Worm (Caenorhabditis elegans) whole organism, young adult: ENCODE data around the gene cfp-1.

Experiments
- B0035.1 ChIP-seq: sonication (generic microtip); optimal IDR thresholded peaks from 2 replicates; lab custom pipeline; 2016; ENCODE audit warnings: missing genetic modification characterization, mild to moderate bottlenecking, missing compliant biosample characterization, missing genotype, missing genetic modification reagents
- B0261.1 ChIP-seq: sonication (generic microtip); optimal IDR thresholded peaks from 2 replicates; lab custom pipeline; 2016; ENCODE audit warnings: mild to moderate bottlenecking, missing genetic modification characterization, moderate library complexity, missing compliant biosample characterization
- B0336.3 ChIP-seq: fragments of 200-800 bp; sonication (Bioruptor generic); IDR thresholded peaks from 2 replicates; pipeline ENCODE4 v1.3.6; 2022; ENCODE audit warnings: missing genetic modification characterization, missing compliant biosample characterization
- C06A6.2 ChIP-seq: fragments of 200-800 bp; sonication (Bioruptor generic); conservative IDR thresholded peaks from 2 replicates; pipeline ENCODE4 v1.3.6; 2022; ENCODE audit warnings: missing genetic modification characterization, missing compliant biosample characterization
- F23B12.7 ChIP-seq: sonication (generic microtip); optimal IDR thresholded peaks from 2 replicates; lab custom pipeline; 2017; ENCODE audit warnings: missing genetic modification characterization, mild to moderate bottlenecking, missing compliant biosample characterization, antibody characterized with exemption, moderate library complexity; ENCODE audit not compliant: insufficient read depth
- K12H6.12 ChIP-seq: fragments of 200-800 bp; sonication (Bioruptor generic); optimal IDR thresholded peaks from 2 replicates; lab custom pipeline; 2018; ENCODE audit warnings: mild to moderate bottlenecking, missing genetic modification characterization, missing compliant biosample characterization
- T07F8.4 ChIP-seq: sonication (generic microtip); optimal IDR thresholded peaks from 2 replicates; lab custom pipeline; 2016; ENCODE audit warnings: mild to moderate bottlenecking, missing genetic modification characterization, moderate library complexity, missing compliant biosample characterization
- Y53F4B.3 ChIP-seq: fragments of 200-800 bp; sonication (Bioruptor generic); IDR thresholded peaks from 2 replicates; pipeline ENCODE4 v1.3.6; 2022; ENCODE audit warnings: missing genetic modification reagents, missing genetic modification characterization, missing compliant biosample characterization
- Y53G8AR.9 ChIP-seq: fragments of 200-800 bp; sonication (Bioruptor generic); conservative IDR thresholded peaks from 2 replicates; pipeline ENCODE4 v1.3.6; 2022; ENCODE audit warnings: missing genetic modification reagents, missing genetic modification characterization, missing compliant biosample characterization
- Y67H2A.10 ChIP-seq: fragments of 200-800 bp; sonication (Bioruptor generic); conservative IDR thresholded peaks from 2 replicates; pipeline ENCODE4 v1.3.6; 2022; ENCODE audit warnings: missing genetic modification reagents, missing genetic modification characterization, missing compliant biosample characterization
- attf-5 ChIP-seq: fragments of 200-800 bp; sonication (Bioruptor generic); optimal IDR thresholded peaks from 2 replicates; lab custom pipeline; 2018; ENCODE audit warnings: mild to moderate bottlenecking, missing genetic modification characterization, missing compliant biosample characterization
- bed-2 ChIP-seq: fragments of 200-800 bp; sonication (Bioruptor generic); IDR thresholded peaks from 2 replicates; pipeline ENCODE4 v1.3.6; 2022; ENCODE audit warnings: missing genetic modification reagents, missing genetic modification characterization, missing compliant biosample characterization
- cebp-2 ChIP-seq: fragments of 200-800 bp; sonication (Bioruptor generic); IDR thresholded peaks from 2 replicates; pipeline ENCODE4 v1.3.6; 2022; ENCODE audit warnings: missing genetic modification characterization, missing compliant biosample characterization
- ceh-100 ChIP-seq: fragments of 200-800 bp; sonication (Bioruptor generic); IDR thresholded peaks from 2 replicates; pipeline ENCODE4 v1.3.6; 2022; ENCODE audit warnings: missing genetic modification reagents, missing genetic modification characterization, missing compliant biosample characterization
- ceh-40 ChIP-seq: fragments of 200-800 bp; sonication (Bioruptor generic); IDR thresholded peaks from 2 replicates; pipeline ENCODE4 v1.3.6; 2022; ENCODE audit warnings: missing genetic modification characterization, missing compliant biosample characterization
- ceh-79 ChIP-seq: sonication (generic microtip); optimal IDR thresholded peaks from 2 replicates; lab custom pipeline; 2017; ENCODE audit warnings: mild to moderate bottlenecking, missing genetic modification characterization, missing compliant biosample characterization
- chd-7 ChIP-seq: sonication (generic microtip); optimal IDR thresholded peaks from 2 replicates; lab custom pipeline; 2016; ENCODE audit warnings: mild to moderate bottlenecking, missing genetic modification characterization, moderate library complexity, missing compliant biosample characterization
- die-1 ChIP-seq: sonication (generic microtip); optimal IDR thresholded peaks from 2 replicates; lab custom pipeline; 2016; ENCODE audit warnings: missing genotype, mild to moderate bottlenecking, missing genetic modification characterization, missing compliant biosample characterization
- efl-1 ChIP-seq: fragments of 150-350 bp; optimal IDR thresholded peaks from 2 replicates; lab custom pipeline; 2014; ENCODE audit warnings: missing biosample characterization, missing genetic modification reagents, missing genetic modification characterization
- fkh-3 ChIP-seq: sonication (generic microtip); optimal IDR thresholded peaks from 2 replicates; lab custom pipeline; 2016; ENCODE audit warnings: mild to moderate bottlenecking, missing genetic modification characterization, missing compliant biosample characterization
- hlh-12 ChIP-seq: sonication (generic microtip); optimal IDR thresholded peaks from 2 replicates; lab custom pipeline; 2016; ENCODE audit warnings: missing genetic modification characterization, missing compliant biosample characterization
- hmg-1.2 ChIP-seq: fragments of 200-800 bp; sonication (Bioruptor generic); IDR thresholded peaks from 2 replicates; pipeline ENCODE4 v1.3.6; 2022; ENCODE audit warnings: missing genetic modification reagents, missing genetic modification characterization, missing compliant biosample characterization
- hmg-20 ChIP-seq: fragments of 200-800 bp; sonication (Bioruptor generic); IDR thresholded peaks from 2 replicates; pipeline ENCODE4 v1.3.6; 2022; ENCODE audit warnings: missing genetic modification reagents, missing genetic modification characterization, missing compliant biosample characterization
- let-607 ChIP-seq, 2 experiments: fragments of 200-800 bp in 1 of 2; sonication (Bioruptor generic) in 1 of 2; sonication (generic microtip) in 1 of 2; optimal IDR thresholded peaks; 2 replicates each; lab custom pipeline; 2016 to 2018; ENCODE audit warnings: mild to moderate bottlenecking in 2 of 2, missing compliant biosample characterization in 2 of 2, missing genetic modification characterization in 2 of 2, moderate library complexity in 2 of 2, missing genotype in 1 of 2
- lir-1 ChIP-seq: fragments of 200-800 bp; sonication (Bioruptor generic); conservative IDR thresholded peaks from 2 replicates; pipeline ENCODE4 v1.3.6; 2022; ENCODE audit warnings: missing genetic modification reagents, missing genetic modification characterization, missing compliant biosample characterization
- lsl-1 ChIP-seq: fragments of 200-800 bp; sonication (Bioruptor generic); optimal IDR thresholded peaks from 2 replicates; lab custom pipeline; 2018; ENCODE audit warnings: mild to moderate bottlenecking, missing genetic modification characterization, moderate library complexity, missing compliant biosample characterization
- lsy-27 ChIP-seq: sonication (generic microtip); optimal IDR thresholded peaks from 2 replicates; lab custom pipeline; 2017; ENCODE audit warnings: missing genetic modification characterization, mild to moderate bottlenecking, missing compliant biosample characterization, antibody characterized with exemption, missing genotype, borderline replicate concordance; ENCODE audit not compliant: insufficient read depth
- madf-6 ChIP-seq: fragments of 200-800 bp; sonication (Bioruptor generic); IDR thresholded peaks from 2 replicates; pipeline ENCODE4 v1.3.6; 2022; ENCODE audit warnings: missing genetic modification reagents, missing genetic modification characterization, missing compliant biosample characterization
- mel-28 ChIP-seq: sonication (generic microtip); optimal IDR thresholded peaks from 2 replicates; lab custom pipeline; 2016; ENCODE audit warnings: borderline replicate concordance, mild to moderate bottlenecking, missing genetic modification characterization, missing compliant biosample characterization
- mxl-1 ChIP-seq: sonication (generic microtip); optimal IDR thresholded peaks from 2 replicates; lab custom pipeline; 2016; ENCODE audit warnings: missing genetic modification characterization, missing compliant biosample characterization
- nhr-179 ChIP-seq: sonication (generic microtip); optimal IDR thresholded peaks from 2 replicates; lab custom pipeline; 2016; ENCODE audit warnings: mild to moderate bottlenecking, missing genetic modification characterization, missing compliant biosample characterization
- nhr-80 ChIP-seq: sonication (generic microtip); optimal IDR thresholded peaks from 2 replicates; lab custom pipeline; 2016; ENCODE audit warnings: missing genetic modification characterization, missing compliant biosample characterization
- rcor-1 ChIP-seq: fragments of 200-800 bp; sonication (Bioruptor generic); IDR thresholded peaks from 2 replicates; pipeline ENCODE4 v1.3.6; 2022; ENCODE audit warnings: missing genetic modification reagents, missing genetic modification characterization, missing compliant biosample characterization
- sea-2 ChIP-seq: fragments of 200-800 bp; sonication (Bioruptor generic); IDR thresholded peaks from 2 replicates; pipeline ENCODE4 v1.3.6; 2022; ENCODE audit warnings: missing genetic modification characterization, missing compliant biosample characterization
- snpc-4 ChIP-seq, 5 experiments: fragments of 150-350 bp in 1 of 5; sonication (generic microtip) in 4 of 5; optimal IDR thresholded peaks; 2 replicates each; lab custom pipeline; 2014 to 2018; ENCODE audit warnings: missing genetic modification characterization in 5 of 5, missing biosample characterization in 3 of 5, antibody characterized with exemption in 2 of 5, mild to moderate bottlenecking in 2 of 5, missing compliant biosample characterization in 2 of 5, missing genotype in 2 of 5, moderate library complexity in 2 of 5, missing genetic modification reagents in 1 of 5
- sptf-2 ChIP-seq: fragments of 200-800 bp; sonication (Bioruptor generic); optimal IDR thresholded peaks from 2 replicates; lab custom pipeline; 2018; ENCODE audit warnings: mild to moderate bottlenecking, missing genetic modification characterization, missing compliant biosample characterization
- xnd-1 ChIP-seq: sonication (generic microtip); optimal IDR thresholded peaks from 2 replicates; lab custom pipeline; 2016; ENCODE audit warnings: missing genotype, missing genetic modification reagents, missing genetic modification characterization, missing compliant biosample characterization

cfp-1 gene

ce11 chrIV:14050442-14050841 is 26.8 kb upstream of the cfp-1 start:
- TF ChIP-seq ceh-40 (GFP tag; lab: Robert Waterston, UW) (no peak), Y53F4B.3 (GFP tag; lab: Robert Waterston, UW) (no peak), xnd-1 (no peak), nhr-80 (peak; percentile 27), mxl-1 (tag; lab: Kevin White, UChicago) (no peak)

ce11 chrIV:14050900-14051299 is 26.3 kb upstream of the cfp-1 start, which contains the start of gene semo-1:
Gene semo-1 (plus strand): TSS chrIV:14051200.
- TF ChIP-seq hmg-20 (GFP tag; lab: Robert Waterston, UW): no peak
- no peak for TF ChIP-seq C06A6.2 (GFP tag; lab: Robert Waterston, UW)
- no peak for TF ChIP-seq Y53G8AR.9 (GFP tag; lab: Robert Waterston, UW)
- no peak for TF ChIP-seq ceh-100
- no peak for TF ChIP-seq ceh-40 (GFP tag; lab: Robert Waterston, UW)
- TF ChIP-seq lsl-1 (GFP tag; lab: Kevin White, UChicago): no peak
- no peak for TF ChIP-seq B0035.1 (tag; lab: Kevin White, UChicago)
- no peak for TF ChIP-seq xnd-1
- no peak for TF ChIP-seq attf-5
- no peak for TF ChIP-seq die-1 (tag; lab: Kevin White, UChicago)
- no peak for TF ChIP-seq lir-1 (GFP tag; lab: Robert Waterston, UW)
- no peak for TF ChIP-seq sea-2 (GFP tag; lab: Robert Waterston, UW)
- no peak for TF ChIP-seq efl-1
- TF ChIP-seq F23B12.7: no peak
- TF ChIP-seq B0261.1: no peak
- no peak for TF ChIP-seq Y67H2A.10 (GFP tag; lab: Robert Waterston, UW)
- TF ChIP-seq nhr-179 (tag; lab: Kevin White, UChicago): no peak
- TF ChIP-seq K12H6.12: no peak
- TF ChIP-seq rcor-1: no peak

ce11 chrIV:14060612-14061011 is 16.6 kb upstream of the cfp-1 start, which contains the start of gene Y37A1B.4:
Gene Y37A1B.4 (minus strand): TSS chrIV:14060712.
- TF ChIP-seq snpc-4 (GFP tag; optimal IDR thresholded peaks at IDR 0.05; lab: Kevin White, UChicago): no peak
- TF ChIP-seq snpc-4 (tag; optimal IDR thresholded peaks at IDR 0.05; lab: Kevin White, UChicago): peak in 1 of 4 experiments; percentile 74
- TF ChIP-seq lsy-27 (tag; lab: Kevin White, UChicago): no peak
- TF ChIP-seq Y53F4B.3 (GFP tag; lab: Robert Waterston, UW): no peak
- peak; percentile 23; the same call in 1 of the 2 replicates for TF ChIP-seq madf-6 (GFP tag; lab: Robert Waterston, UW)
- TF ChIP-seq, all 124 proteins: peak for 2

- TF ChIP-seq B0336.3: no peak
- TF ChIP-seq cebp-2 (GFP tag; lab: Robert Waterston, UW): 0 out of 2 replicates have a peak, but pooled peaks have one; percentile 50
These were observed 10.8 kb upstream of the cfp-1 start for ce11 chrIV:14066403-14066802.

ce11 chrIV:14069760-14070159 is 7.5 kb upstream of the cfp-1 start, which contains the start of gene lst-4:
Gene lst-4 (minus strand): TSS chrIV:14069860.
- TF ChIP-seq sptf-2 (GFP tag; lab: Kevin White, UChicago) (no peak), hlh-12 (no peak), T07F8.4 (tag; lab: Kevin White, UChicago) (no peak), let-607 (tag; optimal IDR thresholded peaks at IDR 0.05; lab: Kevin White, UChicago) (no peak), K12H6.12 (no peak), hmg-1.2 (GFP tag; lab: Robert Waterston, UW) (no peak), ceh-100 (no peak), bed-2 (GFP tag; lab: Robert Waterston, UW) (no peak), fkh-3 (no peak), ceh-79 (tag; lab: Kevin White, UChicago) (no peak), chd-7 (tag; lab: Kevin White, UChicago) (no peak), mel-28 (tag; lab: Kevin White, UChicago) (no peak)
